Worm (Caenorhabditis elegans): ENCODE results near the gene K09C6.8.

Gene K09C6.8

DNA sequence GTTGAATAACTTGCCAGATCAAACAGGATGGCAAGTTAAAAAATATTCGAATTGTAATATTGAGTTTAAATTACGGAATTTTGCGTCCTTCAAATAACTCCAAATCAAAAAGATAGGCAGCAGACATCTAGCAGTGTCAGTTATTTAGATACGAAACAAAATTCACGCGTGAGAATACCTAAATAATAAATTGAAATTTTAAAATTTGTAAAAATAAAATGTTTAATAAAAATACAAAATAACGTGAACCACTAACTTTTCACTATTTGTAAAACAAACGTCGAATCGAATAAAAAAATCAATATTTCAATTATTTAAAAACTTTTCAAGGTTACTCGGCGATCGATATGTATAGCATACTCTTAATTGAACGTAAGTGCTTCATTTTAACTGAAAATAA is 32.9 kb upstream of the K09C6.8 start, which contains the start of gene T02B11.9:
T02B11.9 (plus strand) TSS at position 301 of the 400 bp plus-strand sequence.
- TF ChIP-seq nhr-43 (tag; optimal IDR thresholded peaks at IDR 0.05; ENCODE audit: poor library complexity, severe bottlenecking) (no peak), sea-2 (GFP tag; optimal IDR thresholded peaks at IDR 0.05) (no peak), aly-2 (tag; optimal IDR thresholded peaks at IDR 0.05) (no peak), R02D3.7 (tag; optimal IDR thresholded peaks at IDR 0.05) (no peak), nhr-76 (tag; optimal IDR thresholded peaks at IDR 0.05) (no peak), unc-62 (GFP tag; optimal IDR thresholded peaks at IDR 0.05) (no peak), eor-1 (tag; optimal IDR thresholded peaks at IDR 0.05) (no peak), pqm-1 (tag; optimal IDR thresholded peaks at IDR 0.05) (no peak), ztf-11 (tag; optimal IDR thresholded peaks at IDR 0.05) (no peak), nhr-11 (tag; optimal IDR thresholded peaks at IDR 0.05) (no peak), ama-1 (optimal IDR thresholded peaks at IDR 0.05) (no peak), ztf-4 (tag; optimal IDR thresholded peaks at IDR 0.05) (no peak), ceh-28 (tag; optimal IDR thresholded peaks at IDR 0.05) (no peak), elt-3 (tag; optimal IDR thresholded peaks at IDR 0.05) (no peak), mml-1 (tag; optimal IDR thresholded peaks at IDR 0.05) (no peak), nhr-237 (tag; optimal IDR thresholded peaks at IDR 0.05) (no peak), snpc-4 (tag; optimal IDR thresholded peaks at IDR 0.05) (no peak), ceh-16 (tag; optimal IDR thresholded peaks at IDR 0.05) (no peak), ceh-82 (tag; optimal IDR thresholded peaks at IDR 0.05) (no peak), nhr-23 (tag; optimal IDR thresholded peaks at IDR 0.05) (no peak)

DNA sequence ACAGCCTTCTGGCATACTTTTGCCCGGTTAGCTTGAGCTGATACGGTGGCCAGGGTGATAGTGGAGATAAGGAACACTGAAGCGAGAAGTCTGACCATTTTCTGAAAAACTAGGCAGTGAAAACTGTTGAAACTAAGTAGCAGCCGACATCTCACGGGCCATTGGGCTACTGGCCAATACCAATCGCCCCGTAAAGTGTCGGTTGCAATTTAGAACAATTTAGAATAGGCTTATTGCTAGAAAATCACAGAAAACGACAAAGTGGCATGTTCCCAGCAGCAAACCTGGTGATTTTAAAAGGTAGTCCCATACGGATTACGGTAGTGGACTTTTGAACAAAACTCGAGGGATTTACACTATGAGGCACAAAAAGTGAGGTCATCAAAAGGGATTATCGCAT is 28.0 kb upstream of the K09C6.8 start, which contains the start of gene T02B11.4:
T02B11.4 (minus strand) TSS at position 101 of the 400 bp plus-strand sequence.
- no peak for TF ChIP-seq mdl-1 (tag; optimal IDR thresholded peaks at IDR 0.05)
- no peak for TF ChIP-seq nhr-23 (tag; optimal IDR thresholded peaks at IDR 0.05)
- TF ChIP-seq mml-1 (tag; optimal IDR thresholded peaks at IDR 0.05): no peak
- TF ChIP-seq nhr-237 (tag; optimal IDR thresholded peaks at IDR 0.05): no peak
- no peak for TF ChIP-seq pqm-1 (tag; optimal IDR thresholded peaks at IDR 0.05)
- TF ChIP-seq R02D3.7 (tag; optimal IDR thresholded peaks at IDR 0.05): no peak
- TF ChIP-seq ceh-16 (tag; optimal IDR thresholded peaks at IDR 0.05): no peak
- TF ChIP-seq elt-3 (tag; optimal IDR thresholded peaks at IDR 0.05): no peak

DNA sequence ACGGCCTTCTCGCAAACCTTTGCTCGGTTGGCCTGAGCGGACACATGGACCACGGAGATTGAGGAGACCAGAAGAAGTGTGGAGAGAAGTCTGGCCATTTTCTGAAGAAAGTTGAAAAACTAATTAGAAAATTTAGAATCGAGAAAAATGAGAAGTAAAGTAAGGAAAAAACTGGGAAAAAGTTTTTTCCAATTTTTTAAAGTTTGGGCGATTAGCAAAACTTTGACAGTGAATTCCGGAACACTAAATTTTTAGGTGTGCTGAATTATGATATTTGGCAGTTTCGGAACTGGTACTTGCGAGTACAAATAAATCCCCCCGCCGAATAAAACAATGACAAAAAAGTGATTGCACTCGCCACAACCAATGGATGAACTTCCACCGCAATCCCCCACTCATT is 23.7 kb upstream of the K09C6.8 start, which contains the start of gene T02B11.3:
T02B11.3 (minus strand) TSS at position 101 of the 400 bp plus-strand sequence.
- TF ChIP-seq nhr-11 (tag; optimal IDR thresholded peaks at IDR 0.05): no peak
- TF ChIP-seq hmg-11 (tag; optimal IDR thresholded peaks at IDR 0.05): no peak

DNA sequence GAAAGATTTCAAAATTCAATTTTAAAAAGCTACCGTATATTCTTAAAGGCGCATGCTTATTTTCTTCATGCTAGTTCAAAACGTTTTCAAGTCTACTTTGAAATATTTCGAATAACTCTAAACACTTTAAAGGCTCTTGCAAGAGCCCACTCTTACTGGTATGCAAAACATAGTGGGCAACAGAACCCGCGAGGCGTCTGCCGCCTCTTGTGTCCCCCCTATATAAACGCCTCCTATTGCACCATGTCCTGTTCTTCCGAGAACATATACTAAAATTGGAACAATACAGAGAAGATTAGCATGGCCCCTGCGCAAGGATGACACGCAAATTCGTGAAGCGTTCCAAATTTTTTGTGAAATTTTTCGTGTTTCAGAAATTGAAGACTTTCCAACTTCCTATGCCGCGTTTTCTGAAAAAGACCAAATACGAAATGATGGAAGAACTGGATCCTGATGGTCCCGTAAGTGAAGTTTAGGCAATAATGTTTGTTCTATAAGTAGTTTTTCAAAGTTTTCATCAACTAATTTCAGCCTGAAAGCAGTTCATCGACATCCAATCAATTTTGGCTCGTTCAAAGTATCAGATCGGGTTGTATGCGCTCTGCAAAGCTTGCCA is 15.9 kb upstream of the K09C6.8 start:
- TF ChIP-seq egl-27 (tag; optimal IDR thresholded peaks at IDR 0.05) (no peak), snpc-4 (tag; optimal IDR thresholded peaks at IDR 0.05) (peak; percentile 84)

DNA sequence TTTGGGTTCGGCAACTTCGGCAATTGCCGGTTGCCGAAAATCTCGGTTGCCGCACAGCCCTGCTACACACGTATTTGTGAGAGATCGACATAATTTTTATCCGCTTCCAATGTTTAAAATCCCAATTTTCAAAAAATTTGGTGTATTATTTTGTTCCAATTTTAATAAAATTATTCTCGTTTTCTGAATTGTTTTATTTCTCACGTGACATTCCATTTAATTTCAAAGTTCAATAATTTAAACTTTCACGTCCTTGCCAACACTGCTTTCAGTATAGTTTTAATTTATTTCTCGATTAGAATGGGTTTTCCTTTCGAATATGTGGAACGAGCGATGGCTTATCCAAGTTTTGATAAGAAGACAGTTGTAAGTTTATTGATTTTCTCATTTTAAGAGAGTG is 13.5 kb upstream of the K09C6.8 start, which contains the start of gene K09C6.2:
K09C6.2 (plus strand) TSS at position 301 of the 400 bp plus-strand sequence.
- TF ChIP-seq jun-1 (tag; optimal IDR thresholded peaks at IDR 0.05): no peak
- TF ChIP-seq fos-1 (tag; optimal IDR thresholded peaks at IDR 0.05): no peak
- no peak for TF ChIP-seq lin-39 (tag; optimal IDR thresholded peaks at IDR 0.05)

DNA sequence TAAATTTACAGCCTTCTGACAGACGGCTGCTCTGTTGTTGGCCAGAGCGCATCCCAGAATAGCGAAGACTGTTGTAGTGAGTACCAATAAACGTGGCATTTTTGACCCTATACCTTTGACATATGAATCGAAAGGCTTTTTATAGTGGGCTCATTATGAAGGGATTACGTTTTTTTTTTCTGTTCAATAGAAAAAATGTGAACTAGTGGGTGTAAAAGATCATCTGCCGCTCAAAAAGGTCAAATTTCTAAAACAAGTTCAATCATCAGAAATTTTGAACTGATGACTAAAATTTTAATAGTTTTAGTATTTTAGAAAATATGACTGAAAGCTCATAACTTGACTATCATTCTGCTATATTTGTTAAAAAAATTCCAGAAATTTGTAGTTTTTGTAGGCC is 11.9 kb upstream of the K09C6.8 start, which contains the start of gene K09C6.9:
K09C6.9 (minus strand) TSS at position 101 of the 400 bp plus-strand sequence.
- TF ChIP-seq unc-39 (tag; optimal IDR thresholded peaks at IDR 0.05): no peak
- no peak for TF ChIP-seq ceh-28 (tag; optimal IDR thresholded peaks at IDR 0.05)
- TF ChIP-seq egl-5 (tag; optimal IDR thresholded peaks at IDR 0.05): no peak
- no peak for TF ChIP-seq nhr-77 (tag; optimal IDR thresholded peaks at IDR 0.05)
- no peak for TF ChIP-seq ceh-82 (tag; optimal IDR thresholded peaks at IDR 0.05)
- TF ChIP-seq ZK546.5 (tag; optimal IDR thresholded peaks at IDR 0.05): no peak
- no peak for TF ChIP-seq nhr-12 (tag; optimal IDR thresholded peaks at IDR 0.05)
- no peak for TF ChIP-seq tbx-2 (tag; optimal IDR thresholded peaks at IDR 0.05)
- TF ChIP-seq pha-4 (tag; optimal IDR thresholded peaks at IDR 0.05): no peak
- no peak for TF ChIP-seq elt-3 (tag; optimal IDR thresholded peaks at IDR 0.05)
- TF ChIP-seq nhr-28 (tag; optimal IDR thresholded peaks at IDR 0.05): no peak
- no peak for TF ChIP-seq fkh-10 (GFP tag; optimal IDR thresholded peaks at IDR 0.05)
- TF ChIP-seq fos-1 (tag; optimal IDR thresholded peaks at IDR 0.05): no peak
- TF ChIP-seq nhr-76 (tag; optimal IDR thresholded peaks at IDR 0.05): no peak
- TF ChIP-seq ceh-16 (tag; optimal IDR thresholded peaks at IDR 0.05): no peak
